Worm (Caenorhabditis elegans) whole organism, mixed stage, embryonic: ENCODE data around the gene C34D10.5.
A peak's percentile ranks its signal among the peaks of the same experiment; 100 is the strongest.

Experiments
- blmp-1 ChIP-seq: fragments of 150-350 bp; optimal IDR thresholded peaks from 2 replicates; lab custom pipeline; 2014; ENCODE audit warnings: missing biosample characterization, missing genetic modification characterization
- ces-1 ChIP-seq: fragments of 150-350 bp; optimal IDR thresholded peaks from 2 replicates; lab custom pipeline; 2014; ENCODE audit warnings: missing biosample characterization, missing genetic modification reagents, missing genetic modification characterization
- lin-13 ChIP-seq: fragments of 150-350 bp; optimal IDR thresholded peaks from 2 replicates; lab custom pipeline; 2014; ENCODE audit warnings: missing biosample characterization, missing genetic modification characterization
- mab-5 ChIP-seq: fragments of 150-350 bp; optimal IDR thresholded peaks from 2 replicates; lab custom pipeline; 2014; ENCODE audit warnings: missing biosample characterization, missing genetic modification characterization
- nhr-237 ChIP-seq: fragments of 150-350 bp; optimal IDR thresholded peaks from 2 replicates; lab custom pipeline; 2014; ENCODE audit warnings: missing biosample characterization, missing genetic modification characterization
- nhr-28 ChIP-seq: fragments of 150-350 bp; optimal IDR thresholded peaks from 2 replicates; lab custom pipeline; 2014; ENCODE audit warnings: missing biosample characterization, missing genetic modification characterization
- pha-4 ChIP-seq: fragments of 150-350 bp; optimal IDR thresholded peaks from 2 replicates; lab custom pipeline; 2018; ENCODE audit warnings: missing biosample characterization, missing genetic modification reagents, missing genetic modification characterization
- sem-2 ChIP-seq: fragments of 200-800 bp; sonication (Bioruptor generic); optimal IDR thresholded peaks from 2 replicates; lab custom pipeline; 2018; ENCODE audit warnings: mild to moderate bottlenecking, missing genetic modification characterization, missing compliant biosample characterization
- tbx-8 ChIP-seq: fragments of 200-800 bp; sonication (Bioruptor generic); optimal IDR thresholded peaks from 2 replicates; lab custom pipeline; 2018; ENCODE audit warnings: mild to moderate bottlenecking, missing genetic modification characterization, moderate library complexity, missing compliant biosample characterization
- unc-120 ChIP-seq: sonication (generic microtip); optimal IDR thresholded peaks from 2 replicates; lab custom pipeline; 2017; ENCODE audit warnings: missing genetic modification characterization, missing compliant biosample characterization; ENCODE audit not compliant: poor library complexity, severe bottlenecking

DNA sequence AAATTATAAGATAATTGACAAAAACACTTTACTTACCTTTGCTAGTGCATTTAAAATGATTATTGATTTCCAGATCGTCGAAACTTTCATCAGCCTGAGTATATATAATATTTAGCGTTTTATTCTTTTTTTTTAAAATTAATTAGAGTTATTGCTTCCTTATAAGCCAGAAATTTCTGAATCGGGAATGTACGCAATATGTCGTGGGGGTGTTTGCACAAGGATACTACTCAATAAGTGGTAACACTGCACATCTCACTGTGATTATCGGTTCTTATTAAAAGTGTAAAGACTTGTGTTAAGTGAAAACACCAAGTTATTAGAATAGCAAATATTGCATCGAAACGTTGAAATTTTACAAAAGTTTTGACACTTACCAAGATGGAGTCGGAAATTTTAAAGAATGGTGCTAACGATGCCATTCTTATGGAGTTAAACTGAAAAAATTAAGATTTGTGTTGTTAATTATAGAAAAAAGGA lies 40.0 kb downstream of the C34D10.5 start, which contains the start of gene dim-1:
- TF ChIP-seq mab-5 (no peak), tbx-8 (GFP tag; lab: Kevin White, UChicago) (no peak), nhr-237 (no peak), lin-13 (tag; lab: Kevin White, UChicago) (no peak), unc-120 (tag; lab: Kevin White, UChicago) (peak; percentile 72), ces-1 (GFP tag; lab: Kevin White, UChicago) (peak; percentile 52), blmp-1 (no peak), pha-4 (tag; lab: Kevin White, UChicago) (no peak), nhr-28 (tag; lab: Kevin White, UChicago) (no peak), sem-2 (GFP tag; lab: Kevin White, UChicago) (no peak)
